Fruit fly (Drosophila melanogaster): ENCODE results near the gene heix.

dm6 chr2L:16275809-16276178 lies 23.9 kb downstream of the heix start:
- no peak for TF ChIP-seq CG6854 (GFP tag; optimal IDR thresholded peaks at IDR 0.05)
- no peak for TF ChIP-seq fkh (GFP tag; optimal IDR thresholded peaks at IDR 0.05)
- TF ChIP-seq CG11762 (GFP tag; optimal IDR thresholded peaks at IDR 0.05; ENCODE audit: insufficient read depth), result peak; percentile 14
- TF ChIP-seq pdm3 (GFP tag; optimal IDR thresholded peaks at IDR 0.05), result peak; percentile 48

All from whole organism, prepupa.